Worm (Caenorhabditis elegans) whole organism, L1 larva: ENCODE data around the gene fkb-6.

Source experiments
- C34B4.2 ChIP-seq: sonication (generic microtip); optimal IDR thresholded peaks from 2 replicates; lab custom pipeline; 2017; ENCODE audit warnings: mild to moderate bottlenecking, missing genetic modification characterization, missing compliant biosample characterization
- alr-1 ChIP-seq: fragments of 200-800 bp; sonication (Bioruptor generic); optimal IDR thresholded peaks from 2 replicates; lab custom pipeline; 2018; ENCODE audit warnings: borderline replicate concordance, mild to moderate bottlenecking, missing genetic modification characterization, missing compliant biosample characterization
- aly-2 ChIP-seq: fragments of 150-350 bp; optimal IDR thresholded peaks from 2 replicates; lab custom pipeline; 2014; ENCODE audit warnings: missing biosample characterization, missing genetic modification characterization
- elt-2 ChIP-seq: sonication (generic microtip); optimal IDR thresholded peaks from 2 replicates; lab custom pipeline; 2016; ENCODE audit warnings: missing genetic modification characterization, mild to moderate bottlenecking, inconsistent platforms, missing compliant biosample characterization, missing genetic modification reagents
- elt-3 ChIP-seq, 6 experiments: fragments of 150-350 bp in 1 of 6; sonication (generic microtip); optimal IDR thresholded peaks; 2 replicates each; lab custom pipeline; 2017 to 2018; ENCODE audit warnings: missing biosample characterization in 6 of 6, missing genetic modification characterization in 6 of 6, inconsistent platforms in 1 of 6
- jun-1 ChIP-seq: fragments of 150-350 bp; optimal IDR thresholded peaks from 2 replicates; lab custom pipeline; 2014; ENCODE audit warnings: missing biosample characterization, missing genetic modification reagents, missing genetic modification characterization
- lsy-2 ChIP-seq, 2 experiments: fragments of 150-350 bp; optimal IDR thresholded peaks; 2 replicates each; lab custom pipeline; 2014; ENCODE audit warnings: missing biosample characterization in 2 of 2, missing genetic modification characterization in 2 of 2
- nhr-11 ChIP-seq: fragments of 150-350 bp; optimal IDR thresholded peaks from 2 replicates; lab custom pipeline; 2014; ENCODE audit warnings: missing biosample characterization, missing genetic modification characterization
- snpc-4 ChIP-seq: fragments of 150-350 bp; optimal IDR thresholded peaks from 2 replicates; lab custom pipeline; 2014; ENCODE audit warnings: missing biosample characterization, missing genetic modification characterization
- unc-62 ChIP-seq: fragments of 150-350 bp; optimal IDR thresholded peaks from 2 replicates; lab custom pipeline; 2014; ENCODE audit warnings: missing biosample characterization, missing genetic modification reagents, missing genetic modification characterization

DNA sequence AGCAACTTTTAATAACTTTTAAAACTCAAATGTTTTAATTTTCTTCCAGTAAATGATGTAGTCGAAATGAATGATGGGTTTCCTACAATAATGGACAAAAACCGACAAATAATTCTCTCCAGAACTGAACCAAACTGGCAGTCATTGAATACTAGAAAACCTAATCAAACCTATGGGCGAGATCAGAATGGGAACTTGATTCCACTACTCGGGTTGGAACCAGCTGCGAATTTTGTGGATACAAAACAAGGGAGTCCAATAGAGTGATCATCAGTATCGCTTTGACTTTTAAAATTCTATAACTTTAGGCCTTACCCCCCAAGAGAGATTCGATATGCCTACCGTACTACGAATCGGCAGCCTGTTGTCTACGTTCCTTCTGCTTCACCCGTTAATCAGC lies 19.3 kb upstream of the fkb-6 start:
- TF ChIP-seq unc-62 (GFP tag; lab: Kevin White, UChicago) (no peak), elt-3 (tag; optimal IDR thresholded peaks at IDR 0.05; lab: Kevin White, UChicago) (no peak), jun-1 (tag; lab: Kevin White, UChicago) (no peak), nhr-11 (tag; lab: Kevin White, UChicago) (no peak), C34B4.2 (tag; lab: Kevin White, UChicago) (no peak), lsy-2 (tag; optimal IDR thresholded peaks at IDR 0.05; lab: Kevin White, UChicago) (no peak), elt-2 (tag; lab: Kevin White, UChicago) (no peak), aly-2 (no peak), snpc-4 (tag; lab: Kevin White, UChicago) (no peak), alr-1 (no peak)
